Worm (Caenorhabditis elegans) whole organism, young adult: ENCODE measurements around the gene C17H11.4.

Experiments used
- B0019.2 ChIP-seq: fragments of 200-800 bp; sonication (Bioruptor generic); conservative IDR thresholded peaks from 2 replicates; pipeline ENCODE4 v1.3.6; 2022; ENCODE audit warnings: missing genetic modification reagents, missing genetic modification characterization, missing compliant biosample characterization
- B0261.1 ChIP-seq: sonication (generic microtip); optimal IDR thresholded peaks from 2 replicates; lab custom pipeline; 2016; ENCODE audit warnings: mild to moderate bottlenecking, missing genetic modification characterization, moderate library complexity, missing compliant biosample characterization
- C06A6.2 ChIP-seq: fragments of 200-800 bp; sonication (Bioruptor generic); conservative IDR thresholded peaks from 2 replicates; pipeline ENCODE4 v1.3.6; 2022; ENCODE audit warnings: missing genetic modification characterization, missing compliant biosample characterization
- F10E7.11 ChIP-seq: sonication (generic microtip); optimal IDR thresholded peaks from 2 replicates; lab custom pipeline; 2017; ENCODE audit warnings: mild to moderate bottlenecking, missing genetic modification characterization, moderate library complexity, missing compliant biosample characterization
- F52B5.7 ChIP-seq: sonication (generic microtip); optimal IDR thresholded peaks from 2 replicates; lab custom pipeline; 2016; ENCODE audit warnings: mild to moderate bottlenecking, missing genetic modification characterization, missing compliant biosample characterization
- F55B11.4 ChIP-seq: sonication (generic microtip); optimal IDR thresholded peaks from 2 replicates; lab custom pipeline; 2016; ENCODE audit warnings: missing compliant biosample characterization, missing genetic modification characterization, borderline replicate concordance; ENCODE audit not compliant: insufficient read depth
- F57C9.4 ChIP-seq: sonication (generic microtip); optimal IDR thresholded peaks from 2 replicates; lab custom pipeline; 2017; ENCODE audit warnings: mild to moderate bottlenecking, missing genetic modification characterization, missing compliant biosample characterization
- K12H6.12 ChIP-seq: fragments of 200-800 bp; sonication (Bioruptor generic); optimal IDR thresholded peaks from 2 replicates; lab custom pipeline; 2018; ENCODE audit warnings: mild to moderate bottlenecking, missing genetic modification characterization, missing compliant biosample characterization
- Y79H2A.3 ChIP-seq: fragments of 200-800 bp; sonication (Bioruptor generic); conservative IDR thresholded peaks from 2 replicates; pipeline ENCODE4 v1.3.6; 2022; ENCODE audit warnings: missing genetic modification reagents, missing genetic modification characterization, missing compliant biosample characterization
- aptf-3 ChIP-seq: fragments of 200-800 bp; sonication (Bioruptor generic); IDR thresholded peaks from 2 replicates; pipeline ENCODE4 v1.3.6; 2022; ENCODE audit warnings: missing genetic modification characterization, missing compliant biosample characterization
- athp-1 ChIP-seq: sonication (generic microtip); optimal IDR thresholded peaks from 2 replicates; lab custom pipeline; 2017; ENCODE audit warnings: mild to moderate bottlenecking, missing genetic modification characterization, missing compliant biosample characterization
- attf-5 ChIP-seq: fragments of 200-800 bp; sonication (Bioruptor generic); optimal IDR thresholded peaks from 2 replicates; lab custom pipeline; 2018; ENCODE audit warnings: mild to moderate bottlenecking, missing genetic modification characterization, missing compliant biosample characterization
- cebp-1 ChIP-seq, 2 experiments: fragments of 200-800 bp in 1 of 2; sonication (Bioruptor generic) in 1 of 2; sonication (generic microtip) in 1 of 2; IDR thresholded peaks in 1 of 2; optimal IDR thresholded peaks in 1 of 2; 2 replicates each; pipeline versions ENCODE4 v1.3.6 to Lab custom; 2017 to 2022; ENCODE audit warnings: missing compliant biosample characterization in 2 of 2, missing genetic modification characterization in 2 of 2, mild to moderate bottlenecking in 1 of 2, missing genetic modification reagents in 1 of 2, moderate library complexity in 1 of 2
- ceh-100 ChIP-seq: fragments of 200-800 bp; sonication (Bioruptor generic); IDR thresholded peaks from 2 replicates; pipeline ENCODE4 v1.3.6; 2022; ENCODE audit warnings: missing genetic modification reagents, missing genetic modification characterization, missing compliant biosample characterization
- ceh-79 ChIP-seq: sonication (generic microtip); optimal IDR thresholded peaks from 2 replicates; lab custom pipeline; 2017; ENCODE audit warnings: mild to moderate bottlenecking, missing genetic modification characterization, missing compliant biosample characterization
- ceh-91 ChIP-seq: fragments of 200-800 bp; sonication (Bioruptor generic); IDR thresholded peaks from 2 replicates; pipeline ENCODE4 v1.3.6; 2022; ENCODE audit warnings: missing genetic modification reagents, missing genetic modification characterization, missing compliant biosample characterization
- ekl-4 ChIP-seq: fragments of 200-800 bp; sonication (Bioruptor generic); IDR thresholded peaks from 2 replicates; pipeline ENCODE4 v1.3.6; 2022; ENCODE audit warnings: missing genetic modification reagents, missing genetic modification characterization, missing compliant biosample characterization
- hlh-26 ChIP-seq: fragments of 200-800 bp; sonication (Bioruptor generic); conservative IDR thresholded peaks from 2 replicates; pipeline ENCODE4 v1.3.6; 2022; ENCODE audit warnings: missing genetic modification reagents, missing genetic modification characterization, missing compliant biosample characterization
- hmg-1.2 ChIP-seq: fragments of 200-800 bp; sonication (Bioruptor generic); IDR thresholded peaks from 2 replicates; pipeline ENCODE4 v1.3.6; 2022; ENCODE audit warnings: missing genetic modification reagents, missing genetic modification characterization, missing compliant biosample characterization
- hsf-1 ChIP-seq: fragments of 200-800 bp; sonication (Bioruptor generic); IDR thresholded peaks from 2 replicates; pipeline ENCODE4 v1.3.6; 2022; ENCODE audit warnings: missing genetic modification reagents, missing genetic modification characterization, missing compliant biosample characterization
- lag-1 ChIP-seq: fragments of 200-800 bp; sonication (Bioruptor generic); IDR thresholded peaks from 2 replicates; pipeline ENCODE4 v1.3.6; 2022; ENCODE audit warnings: missing genetic modification reagents, missing genetic modification characterization, missing compliant biosample characterization
- let-607 ChIP-seq, 2 experiments: fragments of 200-800 bp in 1 of 2; sonication (Bioruptor generic) in 1 of 2; sonication (generic microtip) in 1 of 2; optimal IDR thresholded peaks; 2 replicates each; lab custom pipeline; 2016 to 2018; ENCODE audit warnings: mild to moderate bottlenecking in 2 of 2, missing compliant biosample characterization in 2 of 2, missing genetic modification characterization in 2 of 2, moderate library complexity in 2 of 2, missing genotype in 1 of 2
- lin-26 ChIP-seq: fragments of 200-800 bp; sonication (Bioruptor generic); IDR thresholded peaks from 2 replicates; pipeline ENCODE4 v1.3.6; 2022; ENCODE audit warnings: missing genetic modification reagents, missing genetic modification characterization, missing compliant biosample characterization
- lin-40 ChIP-seq: sonication (generic microtip); optimal IDR thresholded peaks from 2 replicates; lab custom pipeline; 2016; ENCODE audit warnings: missing genetic modification characterization, mild to moderate bottlenecking, missing compliant biosample characterization, missing genotype, missing genetic modification reagents
- lir-1 ChIP-seq: fragments of 200-800 bp; sonication (Bioruptor generic); conservative IDR thresholded peaks from 2 replicates; pipeline ENCODE4 v1.3.6; 2022; ENCODE audit warnings: missing genetic modification reagents, missing genetic modification characterization, missing compliant biosample characterization
- lsy-27 ChIP-seq: sonication (generic microtip); optimal IDR thresholded peaks from 2 replicates; lab custom pipeline; 2017; ENCODE audit warnings: missing genetic modification characterization, mild to moderate bottlenecking, missing compliant biosample characterization, antibody characterized with exemption, missing genotype, borderline replicate concordance; ENCODE audit not compliant: insufficient read depth
- nfya-1 ChIP-seq: sonication (generic microtip); optimal IDR thresholded peaks from 2 replicates; lab custom pipeline; 2017; ENCODE audit warnings: antibody characterized with exemption, missing compliant biosample characterization, missing genetic modification characterization, borderline replicate concordance; ENCODE audit not compliant: insufficient read depth
- nfyb-1 ChIP-seq: fragments of 200-800 bp; sonication (Bioruptor generic); IDR thresholded peaks from 2 replicates; pipeline ENCODE4 v1.3.6; 2022; ENCODE audit warnings: missing genetic modification reagents, missing genetic modification characterization, missing compliant biosample characterization
- nhr-120 ChIP-seq: fragments of 200-800 bp; sonication (Bioruptor generic); IDR thresholded peaks from 2 replicates; pipeline ENCODE4 v1.3.6; 2022; ENCODE audit warnings: missing genetic modification characterization, missing compliant biosample characterization
- nhr-179 ChIP-seq: sonication (generic microtip); optimal IDR thresholded peaks from 2 replicates; lab custom pipeline; 2016; ENCODE audit warnings: mild to moderate bottlenecking, missing genetic modification characterization, missing compliant biosample characterization
- nhr-80 ChIP-seq: sonication (generic microtip); optimal IDR thresholded peaks from 2 replicates; lab custom pipeline; 2016; ENCODE audit warnings: missing genetic modification characterization, missing compliant biosample characterization
- sea-2 ChIP-seq: fragments of 200-800 bp; sonication (Bioruptor generic); IDR thresholded peaks from 2 replicates; pipeline ENCODE4 v1.3.6; 2022; ENCODE audit warnings: missing genetic modification characterization, missing compliant biosample characterization
- snpc-3.4 ChIP-seq: sonication (generic microtip); optimal IDR thresholded peaks from 2 replicates; lab custom pipeline; 2017; ENCODE audit warnings: missing genetic modification characterization, mild to moderate bottlenecking, missing compliant biosample characterization, antibody characterized with exemption, moderate library complexity, missing genotype, missing genetic modification reagents
- tbp1 ChIP-seq: fragments of 200-800 bp; sonication (Bioruptor generic); optimal IDR thresholded peaks from 2 replicates; lab custom pipeline; 2018; ENCODE audit warnings: mild to moderate bottlenecking, missing genetic modification characterization, missing compliant biosample characterization
- xnd-1 ChIP-seq: sonication (generic microtip); optimal IDR thresholded peaks from 2 replicates; lab custom pipeline; 2016; ENCODE audit warnings: missing genotype, missing genetic modification reagents, missing genetic modification characterization, missing compliant biosample characterization
- ztf-18 ChIP-seq: sonication (generic microtip); optimal IDR thresholded peaks from 2 replicates; lab custom pipeline; 2016; ENCODE audit warnings: missing genotype, mild to moderate bottlenecking, missing genetic modification characterization, missing compliant biosample characterization
- ztf-6 ChIP-seq: fragments of 200-800 bp; sonication (Bioruptor generic); IDR thresholded peaks from 2 replicates; pipeline ENCODE4 v1.3.6; 2022; ENCODE audit warnings: missing genetic modification reagents, missing genetic modification characterization, missing compliant biosample characterization

Gene C17H11.4

DNA sequence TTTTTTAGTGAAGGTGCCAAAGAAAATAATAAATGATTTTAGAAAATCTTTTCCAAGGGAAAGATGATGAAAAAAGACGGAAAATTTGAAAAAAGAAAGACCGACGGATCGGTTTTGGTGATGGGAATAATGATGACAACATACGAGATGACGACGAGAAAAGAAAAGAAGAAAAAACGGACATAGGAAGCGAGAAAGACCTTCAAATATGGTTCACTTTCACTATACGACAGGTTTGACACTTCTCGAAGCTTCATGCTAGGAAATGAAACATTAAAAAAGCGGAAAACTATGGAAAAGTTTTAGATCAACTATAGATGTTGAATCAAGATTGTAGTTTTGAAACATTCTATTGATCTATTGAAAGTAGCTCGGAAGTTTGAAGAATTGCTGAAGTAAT lies 18.8 kb upstream of the C17H11.4 start:
- no peak for TF ChIP-seq Y79H2A.3 (GFP tag; lab: Robert Waterston, UW)

ce11 chrX:8193213-8193612 lies 11.8 kb upstream of the C17H11.4 start:
- TF ChIP-seq ekl-4 (no peak), F52B5.7 (tag; lab: Kevin White, UChicago) (no peak), nhr-120 (GFP tag; lab: Robert Waterston, UW) (no peak), tbp1 (peak; percentile 7), F10E7.11 (no peak), nhr-80 (tag; lab: Kevin White, UChicago) (peak; percentile 59), nhr-179 (tag; lab: Kevin White, UChicago) (no peak), ceh-91 (GFP tag; lab: Robert Waterston, UW) (no peak), lsy-27 (tag; lab: Kevin White, UChicago) (no peak), lag-1 (no peak), B0019.2 (no peak), let-607 (tag; optimal IDR thresholded peaks at IDR 0.05; lab: Kevin White, UChicago) (peak; percentile 53 to 65), cebp-1 (GFP tag; IDR thresholded peaks at IDR 0.05; lab: Robert Waterston, UW) (no peak), cebp-1 (tag; optimal IDR thresholded peaks at IDR 0.05; lab: Kevin White, UChicago) (peak; percentile 16), sea-2 (GFP tag; lab: Robert Waterston, UW) (no peak), K12H6.12 (no peak)

DNA sequence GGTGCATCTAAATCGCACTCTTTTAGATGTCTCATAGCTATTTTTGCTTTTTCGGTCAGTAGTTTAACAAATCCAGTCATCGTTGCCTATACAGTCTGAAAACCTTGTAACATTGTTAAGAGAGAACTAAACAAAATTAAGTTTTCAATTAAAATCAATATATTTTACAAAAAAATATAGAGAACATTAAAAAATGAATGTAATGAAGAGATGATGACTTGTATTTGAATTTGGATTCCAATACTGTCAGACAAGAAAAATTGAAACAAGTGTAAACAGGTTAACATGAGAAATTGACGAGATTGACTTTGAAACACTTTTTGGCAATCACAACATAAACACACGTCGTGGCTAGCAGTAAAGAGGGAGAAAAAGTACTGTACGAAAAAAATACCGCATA lies 3.6 kb upstream of the C17H11.4 start, which contains the start of gene C17H11.5:
TSS of gene C17H11.5 (minus strand) at position 101 of the 400 bp plus-strand sequence.
- no peak for TF ChIP-seq nfyb-1 (GFP tag; lab: Robert Waterston, UW)
- TF ChIP-seq ceh-100 (GFP tag; lab: Robert Waterston, UW), result no peak
- no peak for TF ChIP-seq F55B11.4 (tag; lab: Kevin White, UChicago)
- TF ChIP-seq lin-40 (tag; lab: Kevin White, UChicago), result no peak

DNA sequence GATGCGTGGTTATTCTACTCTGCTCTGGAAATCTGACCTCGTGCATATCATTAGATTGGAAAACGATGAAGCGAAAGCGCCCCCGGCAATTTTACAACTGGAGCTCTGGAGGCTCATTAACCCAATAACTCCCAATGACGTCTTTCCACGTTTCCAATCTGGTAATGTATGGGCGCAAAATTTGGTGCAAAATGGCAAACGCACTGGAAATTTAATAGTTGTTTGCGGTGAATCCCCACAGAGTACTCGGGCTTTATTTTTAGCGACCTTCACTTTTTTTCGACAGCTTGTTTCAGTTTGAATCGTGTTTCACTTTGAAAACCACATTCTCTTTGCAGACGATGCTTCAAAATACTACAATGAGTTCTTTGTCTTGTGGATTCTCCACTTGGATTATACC lies 7.8 kb downstream of the C17H11.4 start, which contains the start of gene C17H11.1:
TSS of gene C17H11.1 (plus strand) at position 301 of the 400 bp plus-strand sequence.
- no peak for TF ChIP-seq F57C9.4 (tag; lab: Kevin White, UChicago)
- no peak for TF ChIP-seq ceh-100 (GFP tag; lab: Robert Waterston, UW)
- TF ChIP-seq C06A6.2 (GFP tag; lab: Robert Waterston, UW), result no peak
- no peak for TF ChIP-seq lin-26 (GFP tag; lab: Robert Waterston, UW)
- no peak for TF ChIP-seq xnd-1 (tag; lab: Kevin White, UChicago)
- no peak for TF ChIP-seq aptf-3 (GFP tag; lab: Robert Waterston, UW)
- TF ChIP-seq hsf-1 (GFP tag; lab: Robert Waterston, UW), result no peak
- TF ChIP-seq athp-1 (tag; lab: Kevin White, UChicago), result no peak
- TF ChIP-seq snpc-3.4, result no peak
- TF ChIP-seq ztf-6 (GFP tag; lab: Robert Waterston, UW), result no peak
- TF ChIP-seq hmg-1.2 (GFP tag; lab: Robert Waterston, UW), result no peak
- no peak for TF ChIP-seq B0261.1 (tag; lab: Kevin White, UChicago)
- no peak for TF ChIP-seq lir-1 (GFP tag; lab: Robert Waterston, UW)
- no peak for TF ChIP-seq attf-5 (GFP tag; lab: Kevin White, UChicago)
- TF ChIP-seq nfya-1 (tag; lab: Kevin White, UChicago), result no peak
- no peak for TF ChIP-seq hlh-26 (GFP tag; lab: Robert Waterston, UW)
- no peak for TF ChIP-seq ceh-79 (tag; lab: Kevin White, UChicago)
- TF ChIP-seq nfyb-1 (GFP tag; lab: Robert Waterston, UW), result no peak
- no peak for TF ChIP-seq ztf-18 (tag; lab: Kevin White, UChicago)
